Worm (Caenorhabditis elegans): Measurements from ENCODE around the gene K05G3.2.

DNA sequence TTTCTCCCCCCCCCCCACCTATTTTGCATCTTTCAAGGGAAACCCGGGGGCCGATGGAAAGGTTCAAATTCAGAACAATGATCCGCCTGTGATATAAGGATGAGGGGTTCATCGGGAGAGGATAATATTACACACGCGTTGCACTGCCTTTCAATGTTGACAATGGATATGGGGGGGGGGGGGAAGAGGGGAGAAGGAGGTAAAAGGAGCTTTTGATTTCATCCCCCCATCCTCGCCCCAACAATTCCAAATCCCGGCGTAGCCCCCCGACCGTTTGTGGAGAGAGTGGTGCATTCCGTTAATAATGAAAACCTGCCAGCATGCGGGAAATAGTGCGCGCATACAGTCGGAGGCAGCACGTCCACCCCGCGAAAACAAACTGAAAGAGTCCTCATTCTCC, 47.6 kb upstream of the K05G3.2 start:
- 0 out of 2 replicates have a peak, but pooled peaks have one; percentile 33 for TF ChIP-seq tbx-11 (GFP tag; IDR thresholded peaks at IDR 0.05)
- no peak for TF ChIP-seq scrt-1 (GFP tag; IDR thresholded peaks at IDR 0.05)
- no peak for TF ChIP-seq hnd-1 (tag; optimal IDR thresholded peaks at IDR 0.05)
- no peak for TF ChIP-seq ama-1 (optimal IDR thresholded peaks at IDR 0.05)
- no peak for TF ChIP-seq hmbx-1 (tag; optimal IDR thresholded peaks at IDR 0.05)
- no peak for TF ChIP-seq ceh-36 (tag; optimal IDR thresholded peaks at IDR 0.05)

Measured in whole organism, early embryonic.